Fruit fly (Drosophila melanogaster): ENCODE data around the gene rst.

DNA sequence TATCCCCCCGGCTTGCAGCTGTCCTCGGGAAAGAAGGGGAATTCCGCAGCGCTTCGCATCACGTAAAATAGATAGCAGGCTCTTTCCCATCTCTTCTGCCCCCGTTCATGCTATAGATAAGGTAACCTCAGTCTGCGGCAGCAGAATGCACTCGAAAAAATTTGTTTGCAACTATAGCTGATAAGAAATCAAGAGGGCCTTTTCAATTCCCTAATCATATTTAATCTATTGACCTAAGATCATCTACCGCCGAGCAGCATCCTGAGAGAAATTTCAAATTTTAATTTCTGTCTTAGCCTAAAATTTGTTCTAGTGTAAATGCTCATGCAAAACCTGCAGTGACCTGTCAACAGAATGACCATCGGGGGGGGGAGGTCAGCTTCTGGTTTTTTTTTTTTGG is 17.0 kb downstream of the rst start:
- TF ChIP-seq psq (GFP tag; optimal IDR thresholded peaks at IDR 0.05) (no peak), OdsH (GFP tag; optimal IDR thresholded peaks at IDR 0.05) (no peak), Mio (GFP tag; optimal IDR thresholded peaks at IDR 0.05) (no peak), CG9705 (GFP tag; optimal IDR thresholded peaks at IDR 0.05) (no peak), dl (GFP tag; optimal IDR thresholded peaks at IDR 0.05; ENCODE audit: insufficient read depth in 1 of 2, partially characterized antibody in 2 of 2) (no peak), usp (GFP tag; optimal IDR thresholded peaks at IDR 0.05) (no peak), CrebA (GFP tag; optimal IDR thresholded peaks at IDR 0.05; ENCODE audit: borderline replicate concordance) (no peak), sv (GFP tag; optimal IDR thresholded peaks at IDR 0.05) (no peak), h (GFP tag; optimal IDR thresholded peaks at IDR 0.05) (no peak), Myc (optimal IDR thresholded peaks at IDR 0.05) (no peak), sage (GFP tag; optimal IDR thresholded peaks at IDR 0.05) (no peak), Hnf4 (GFP tag; optimal IDR thresholded peaks at IDR 0.05) (no peak), N (GFP tag; optimal IDR thresholded peaks at IDR 0.05) (no peak)

All from whole organism, wandering third instar larva.